Fruit fly (Drosophila melanogaster): ENCODE results near the gene Grx1.

Grx1 gene

DNA sequence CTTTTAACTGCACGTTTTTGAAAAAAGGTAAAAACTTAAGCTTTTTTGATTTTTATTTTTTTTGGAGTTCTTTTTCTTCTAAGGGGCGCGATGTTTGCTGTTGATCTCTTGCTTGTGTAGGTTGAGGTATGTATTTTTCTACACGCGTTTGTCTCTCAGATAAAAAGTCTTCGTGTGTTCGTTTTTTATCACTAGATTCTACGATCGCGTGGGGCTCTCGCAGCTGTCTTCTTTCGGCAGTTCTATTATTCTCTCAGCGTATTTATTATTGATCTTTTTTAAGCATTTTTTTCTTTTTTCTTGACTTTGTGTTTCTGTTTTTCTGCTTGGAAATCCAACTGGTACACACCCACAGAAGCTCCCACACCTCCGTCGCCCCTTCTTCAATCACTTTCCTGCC, 26.0 kb downstream of the Grx1 start (continued):
- TF ChIP-seq BEAF-32 (GFP tag; optimal IDR thresholded peaks at IDR 0.05) (no peak), CG4404 (GFP tag; IDR thresholded peaks at IDR 0.05) (no peak), CG31441 (GFP tag; IDR thresholded peaks at IDR 0.05) (no peak), emc (GFP tag; optimal IDR thresholded peaks at IDR 0.05) (no peak), CG9876 (GFP tag; optimal IDR thresholded peaks at IDR 0.05) (no peak), CG9932 (GFP tag; IDR thresholded peaks at IDR 0.05) (no peak), CG4328 (GFP tag; optimal IDR thresholded peaks at IDR 0.05) (no peak), pros (GFP tag; optimal IDR thresholded peaks at IDR 0.05) (no peak), so (GFP tag; IDR thresholded peaks at IDR 0.05) (0 out of 3 replicates have a peak, but pooled peaks have one; percentile 22), eyg (GFP tag; optimal IDR thresholded peaks at IDR 0.05) (no peak), CG1602 (GFP tag; optimal IDR thresholded peaks at IDR 0.05) (no peak), CG8944 (GFP tag; optimal IDR thresholded peaks at IDR 0.05) (no peak), lab (GFP tag; optimal IDR thresholded peaks at IDR 0.05) (peak; percentile 55), hkb (optimal IDR thresholded peaks at IDR 0.05) (no peak), hkb (GFP tag; IDR thresholded peaks at IDR 0.05) (0 out of 2 replicates have a peak, but pooled peaks have one; percentile 16), tap (tag; optimal IDR thresholded peaks at IDR 0.05) (no peak), Ptx1 (GFP tag; IDR thresholded peaks at IDR 0.05) (no peak), Ada2b (GFP tag; IDR thresholded peaks at IDR 0.05) (no peak), kay (GFP tag; optimal IDR thresholded peaks at IDR 0.05) (no peak), CG14014 (GFP tag; IDR thresholded peaks at IDR 0.05) (no peak), CG3838 (GFP tag; optimal IDR thresholded peaks at IDR 0.05) (no peak), Hr39 (optimal IDR thresholded peaks at IDR 0.05) (no peak), Med (GFP tag) (peak; percentile 29), CG8281 (tag; optimal IDR thresholded peaks at IDR 0.05) (no peak), Abd-B (GFP tag; optimal IDR thresholded peaks at IDR 0.05) (no peak), pan (optimal IDR thresholded peaks at IDR 0.05) (no peak), pan (GFP tag; optimal IDR thresholded peaks at IDR 0.05 in 1 of 2, IDR thresholded peaks at IDR 0.05 in 1 of 2) (no peak), Dp (GFP tag; optimal IDR thresholded peaks at IDR 0.05) (no peak), cato (GFP tag; optimal IDR thresholded peaks at IDR 0.05; ENCODE audit: borderline replicate concordance) (no peak), fd64A (GFP tag; optimal IDR thresholded peaks at IDR 0.05) (no peak), nerfin-1 (tag; optimal IDR thresholded peaks at IDR 0.05) (no peak), D19B (GFP tag; optimal IDR thresholded peaks at IDR 0.05) (no peak), CG7839 (tag; optimal IDR thresholded peaks at IDR 0.05) (no peak), CG7271 (tag; optimal IDR thresholded peaks at IDR 0.05) (no peak), sna (GFP tag; IDR thresholded peaks at IDR 0.05; ENCODE audit: partially characterized antibody) (no peak), CG11560 (tag; IDR thresholded peaks at IDR 0.05) (no peak), fd102C (GFP tag; optimal IDR thresholded peaks at IDR 0.05) (no peak), ATbp (GFP tag; optimal IDR thresholded peaks at IDR 0.05) (no peak), phol (tag; optimal IDR thresholded peaks at IDR 0.05) (no peak)

DNA sequence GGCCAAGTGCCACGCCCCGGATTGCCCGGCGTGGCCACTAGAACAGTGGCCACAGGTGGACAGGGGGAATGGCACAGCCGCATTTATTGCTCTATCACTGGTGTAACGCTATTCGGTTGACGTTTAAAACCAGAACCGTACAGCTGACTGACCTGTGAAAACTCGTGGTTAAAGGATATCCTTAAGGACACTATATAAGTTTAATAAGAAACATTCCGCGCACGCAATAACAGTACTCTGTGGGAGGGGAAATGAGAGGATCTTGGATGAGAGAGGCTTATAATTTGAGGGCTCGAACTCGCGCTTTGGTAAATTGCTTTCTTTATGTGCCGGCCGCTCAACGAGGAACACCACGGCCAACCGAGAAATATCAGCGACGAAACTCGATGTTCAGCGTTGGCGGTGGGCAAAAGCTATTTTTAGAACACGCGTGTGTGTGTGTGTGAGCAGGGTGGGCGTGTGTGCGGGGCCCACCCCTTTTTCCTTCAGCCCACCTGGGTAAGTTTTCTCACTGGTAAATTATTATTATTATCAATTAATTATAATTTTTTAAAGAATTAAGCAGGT, 27.4 kb downstream of the Grx1 start:
- TF ChIP-seq Doc3 (GFP tag; IDR thresholded peaks at IDR 0.05; ENCODE audit: partially characterized antibody) (0 out of 3 replicates have a peak, but pooled peaks have one; percentile 34), CG13296 (GFP tag; optimal IDR thresholded peaks at IDR 0.05) (no peak), CG6175 (GFP tag; IDR thresholded peaks at IDR 0.05) (no peak), MTF-1 (GFP tag; optimal IDR thresholded peaks at IDR 0.05; ENCODE audit: borderline replicate concordance) (no peak), Gug (GFP tag; IDR thresholded peaks at IDR 0.05) (no peak), CG10543 (GFP tag; optimal IDR thresholded peaks at IDR 0.05) (peak; percentile 40), CG2199 (GFP tag; IDR thresholded peaks at IDR 0.05) (0 out of 3 replicates have a peak, but pooled peaks have one; percentile 15), lmd (GFP tag; IDR thresholded peaks at IDR 0.05) (no peak), row (GFP tag; IDR thresholded peaks at IDR 0.05) (no peak), mld (GFP tag; IDR thresholded peaks at IDR 0.05; ENCODE audit: partially characterized antibody) (peak; percentile 56; the same call in 2 of the 3 replicates), pzg (GFP tag; optimal IDR thresholded peaks at IDR 0.05) (no peak), abd-A (tag; optimal IDR thresholded peaks at IDR 0.05) (peak; percentile 16), ATbp (GFP tag; optimal IDR thresholded peaks at IDR 0.05) (no peak), nerfin-2 (GFP tag; IDR thresholded peaks at IDR 0.05; ENCODE audit: partially characterized antibody) (peak; percentile 52; the same call in 1 of the 2 replicates), CG12104 (GFP tag; optimal IDR thresholded peaks at IDR 0.05) (no peak)
